Fruit fly (Drosophila melanogaster) whole organism, prepupa: ENCODE results near the gene CG33172.

Experiments used
- Blimp-1 ChIP-seq: fragments of 200-800 bp; sonication (Bioruptor generic); optimal IDR thresholded peaks from 3 replicates; lab custom pipeline; 2017; ENCODE audit warnings: missing biosample characterization, missing genetic modification characterization, mild to moderate bottlenecking, moderate library complexity, missing genetic modification reagents
- CG10631 ChIP-seq: fragments of 200-800 bp; sonication (Bioruptor generic); optimal IDR thresholded peaks from 2 replicates; lab custom pipeline; 2016; ENCODE audit warnings: missing biosample characterization, missing genetic modification characterization
- CG10669 ChIP-seq: fragments of 200-800 bp; sonication (Bioruptor generic); optimal IDR thresholded peaks from 3 replicates; lab custom pipeline; 2018; ENCODE audit warnings: missing biosample characterization, mild to moderate bottlenecking, missing genetic modification characterization, moderate library complexity
- CG11294 ChIP-seq: fragments of 200-800 bp; sonication (Bioruptor generic); IDR thresholded peaks from 2 replicates; pipeline ENCODE4 v1.3.6; 2022; ENCODE audit warnings: missing biosample characterization, missing genetic modification characterization
- CG11762 ChIP-seq: fragments of 200-800 bp; sonication (Bioruptor generic); optimal IDR thresholded peaks from 3 replicates; lab custom pipeline; 2016; ENCODE audit warnings: missing biosample characterization, missing genetic modification characterization; ENCODE audit not compliant: insufficient read depth
- CG11902 ChIP-seq: fragments of 200-800 bp; sonication (Bioruptor generic); optimal IDR thresholded peaks from 3 replicates; lab custom pipeline; 2016; ENCODE audit warnings: missing biosample characterization, missing genetic modification characterization
- CG1621 ChIP-seq: fragments of 200-800 bp; sonication (Bioruptor generic); optimal IDR thresholded peaks from 3 replicates; lab custom pipeline; 2018; ENCODE audit warnings: missing biosample characterization, mild to moderate bottlenecking, missing genetic modification characterization
- CG3032 ChIP-seq: fragments of 200-800 bp; optimal IDR thresholded peaks from 2 replicates; lab custom pipeline; 2019; ENCODE audit warnings: missing biosample characterization, mild to moderate bottlenecking, missing genetic modification characterization, moderate library complexity
- CG31627 ChIP-seq: fragments of 200-800 bp; sonication (Bioruptor generic); optimal IDR thresholded peaks from 3 replicates; lab custom pipeline; 2016; ENCODE audit warnings: missing biosample characterization, missing genetic modification characterization
- CG32006 ChIP-seq: fragments of 200-800 bp; sonication (Bioruptor generic); optimal IDR thresholded peaks from 3 replicates; lab custom pipeline; 2017; ENCODE audit warnings: missing biosample characterization, mild to moderate bottlenecking, missing genetic modification characterization
- CG34406 ChIP-seq: fragments of 200-800 bp; sonication (Bioruptor generic); optimal IDR thresholded peaks from 3 replicates; lab custom pipeline; 2016; ENCODE audit warnings: missing biosample characterization, missing genetic modification characterization
- CG3919 ChIP-seq: fragments of 200-800 bp; sonication (Bioruptor generic); optimal IDR thresholded peaks from 3 replicates; lab custom pipeline; 2016; ENCODE audit warnings: missing biosample characterization, missing genetic modification characterization
- CG4318 ChIP-seq: fragments of 200-800 bp; sonication (Bioruptor generic); optimal IDR thresholded peaks from 3 replicates; lab custom pipeline; 2017; ENCODE audit warnings: missing biosample characterization, mild to moderate bottlenecking, missing genetic modification characterization
- CG6163 ChIP-seq: fragments of 200-800 bp; sonication (Bioruptor generic); IDR thresholded peaks from 3 replicates; pipeline ENCODE4 v1.3.6; 2022; ENCODE audit warnings: missing biosample characterization, missing genetic modification characterization
- CG6276 ChIP-seq: fragments of 200-800 bp; sonication (Bioruptor generic); optimal IDR thresholded peaks from 2 replicates; lab custom pipeline; 2017; ENCODE audit warnings: missing biosample characterization, mild to moderate bottlenecking, missing genetic modification characterization
- CG6792 ChIP-seq: fragments of 200-800 bp; sonication (Bioruptor generic); optimal IDR thresholded peaks from 3 replicates; lab custom pipeline; 2016; ENCODE audit warnings: missing biosample characterization, missing genetic modification characterization
- CG6808 ChIP-seq: fragments of 200-800 bp; sonication (Bioruptor generic); optimal IDR thresholded peaks from 3 replicates; lab custom pipeline; 2017; ENCODE audit warnings: missing biosample characterization, missing genetic modification characterization, mild to moderate bottlenecking, moderate library complexity, missing genetic modification reagents
- CG6854 ChIP-seq: fragments of 200-800 bp; sonication (Bioruptor generic); optimal IDR thresholded peaks from 2 replicates; lab custom pipeline; 2017; ENCODE audit warnings: missing biosample characterization, mild to moderate bottlenecking, missing genetic modification characterization
- CG7368 ChIP-seq: fragments of 200-800 bp; sonication (Bioruptor generic); optimal IDR thresholded peaks from 3 replicates; lab custom pipeline; 2016; ENCODE audit warnings: missing biosample characterization, missing genetic modification characterization
- CG8119 ChIP-seq: fragments of 200-800 bp; sonication (Bioruptor generic); IDR thresholded peaks from 3 replicates; pipeline ENCODE4 v1.3.6; 2022; ENCODE audit warnings: missing biosample characterization, missing genetic modification characterization
- CG8632 ChIP-seq: fragments of 200-800 bp; sonication (Bioruptor generic); optimal IDR thresholded peaks from 3 replicates; lab custom pipeline; 2016; ENCODE audit warnings: missing biosample characterization, missing genetic modification characterization
- Eip78C ChIP-seq: fragments of 200-800 bp; sonication (Bioruptor generic); peaks from one replicate; lab custom pipeline; 2016; ENCODE audit warnings: missing biosample characterization, missing genetic modification characterization
- Ets21C ChIP-seq: fragments of 200-800 bp; sonication (Bioruptor generic); optimal IDR thresholded peaks from 3 replicates; lab custom pipeline; 2016; ENCODE audit warnings: missing biosample characterization, missing genetic modification characterization
- Ets96B ChIP-seq: fragments of 200-800 bp; optimal IDR thresholded peaks from 2 replicates; lab custom pipeline; 2019; ENCODE audit warnings: missing biosample characterization, mild to moderate bottlenecking, missing genetic modification characterization, moderate library complexity
- Gug ChIP-seq: fragments of 200-800 bp; sonication (Bioruptor generic); IDR thresholded peaks from 2 replicates; pipeline ENCODE4 v1.3.6; 2022; ENCODE audit warnings: missing biosample characterization, missing genetic modification characterization
- Hr38 ChIP-seq: sonication (Bioruptor generic); optimal IDR thresholded peaks from 2 replicates; lab custom pipeline; 2016; ENCODE audit warnings: missing biosample characterization, missing genetic modification characterization
- Hr39 ChIP-seq: fragments of 200-800 bp; sonication (Bioruptor generic); optimal IDR thresholded peaks from 2 replicates; lab custom pipeline; 2016; ENCODE audit warnings: missing biosample characterization, missing genetic modification characterization
- Hr4 ChIP-seq: fragments of 200-800 bp; sonication (Bioruptor generic); optimal IDR thresholded peaks from 3 replicates; lab custom pipeline; 2016; ENCODE audit warnings: missing biosample characterization, missing genetic modification characterization
- Lpt ChIP-seq: fragments of 200-800 bp; sonication (Bioruptor generic); optimal IDR thresholded peaks from 3 replicates; lab custom pipeline; 2016; ENCODE audit warnings: missing biosample characterization, missing genetic modification characterization
- Met ChIP-seq: fragments of 200-800 bp; sonication (Bioruptor generic); optimal IDR thresholded peaks from 3 replicates; lab custom pipeline; 2016; ENCODE audit warnings: missing biosample characterization, missing genetic modification characterization
- OdsH ChIP-seq: fragments of 200-800 bp; sonication (Bioruptor generic); optimal IDR thresholded peaks from 3 replicates; lab custom pipeline; 2016; ENCODE audit warnings: missing biosample characterization, missing genetic modification characterization
- Smox ChIP-seq: fragments of 200-800 bp; sonication (Bioruptor generic); optimal IDR thresholded peaks from 3 replicates; lab custom pipeline; 2016; ENCODE audit warnings: missing biosample characterization, missing genetic modification characterization
- Sox102F ChIP-seq: fragments of 200-800 bp; sonication (Bioruptor generic); optimal IDR thresholded peaks from 2 replicates; lab custom pipeline; 2016; ENCODE audit warnings: missing biosample characterization, mild to moderate bottlenecking, missing genetic modification characterization
- Sox14 ChIP-seq: fragments of 200-800 bp; sonication (Bioruptor generic); optimal IDR thresholded peaks from 3 replicates; lab custom pipeline; 2016; ENCODE audit warnings: missing biosample characterization, missing genetic modification characterization
- Sox15 ChIP-seq: fragments of 200-800 bp; sonication (Bioruptor generic); optimal IDR thresholded peaks from 3 replicates; lab custom pipeline; 2016; ENCODE audit warnings: missing biosample characterization, missing genetic modification characterization
- achi ChIP-seq: fragments of 200-800 bp; sonication (Bioruptor generic); optimal IDR thresholded peaks from 3 replicates; lab custom pipeline; 2016; ENCODE audit warnings: missing biosample characterization, missing genetic modification characterization
- cyc ChIP-seq: fragments of 200-800 bp; sonication (Bioruptor generic); optimal IDR thresholded peaks from 3 replicates; lab custom pipeline; 2016; ENCODE audit warnings: missing biosample characterization, missing genetic modification characterization
- dsx ChIP-seq: fragments of 200-800 bp; optimal IDR thresholded peaks from 3 replicates; lab custom pipeline; 2019; ENCODE audit warnings: missing biosample characterization, mild to moderate bottlenecking, missing genetic modification characterization, moderate library complexity; ENCODE audit not compliant: poor library complexity, severe bottlenecking
- eg ChIP-seq: fragments of 200-800 bp; sonication (Bioruptor generic); IDR thresholded peaks from 3 replicates; pipeline ENCODE4 v1.3.6; 2022; ENCODE audit warnings: missing biosample characterization, missing genetic modification characterization
- esn ChIP-seq: fragments of 200-800 bp; sonication (Bioruptor generic); optimal IDR thresholded peaks from 2 replicates; lab custom pipeline; 2016; ENCODE audit warnings: missing biosample characterization, mild to moderate bottlenecking, missing genetic modification characterization, moderate library complexity
- fd59A ChIP-seq: fragments of 200-800 bp; sonication (Bioruptor generic); optimal IDR thresholded peaks from 2 replicates; lab custom pipeline; 2017; ENCODE audit warnings: missing biosample characterization, mild to moderate bottlenecking, missing genetic modification characterization, missing genetic modification reagents
- fd85E ChIP-seq: fragments of 200-800 bp; sonication (Bioruptor generic); optimal IDR thresholded peaks from 3 replicates; lab custom pipeline; 2016; ENCODE audit warnings: missing biosample characterization, missing genetic modification characterization
- fkh ChIP-seq: fragments of 200-800 bp; sonication (Bioruptor generic); optimal IDR thresholded peaks from 3 replicates; lab custom pipeline; 2017; ENCODE audit warnings: missing biosample characterization, mild to moderate bottlenecking, missing genetic modification characterization, moderate library complexity
- lz ChIP-seq: fragments of 200-800 bp; sonication (Bioruptor generic); optimal IDR thresholded peaks from 3 replicates; lab custom pipeline; 2016; ENCODE audit warnings: missing biosample characterization, missing genetic modification characterization
- pdm3 ChIP-seq: fragments of 200-800 bp; sonication (Bioruptor generic); optimal IDR thresholded peaks from 3 replicates; lab custom pipeline; 2016; ENCODE audit warnings: missing biosample characterization, missing genetic modification characterization
- salr ChIP-seq, 2 experiments: fragments of 200-800 bp; sonication (Bioruptor generic); optimal IDR thresholded peaks; 3 replicates each; lab custom pipeline; 2016 to 2018; ENCODE audit warnings: missing biosample characterization in 2 of 2, missing genetic modification characterization in 2 of 2, mild to moderate bottlenecking in 1 of 2
- ss ChIP-seq, 2 experiments: fragments of 200-800 bp; sonication (Bioruptor generic); optimal IDR thresholded peaks; 2 replicates in 1 of 2; 3 replicates in 1 of 2; lab custom pipeline; 2017 to 2018; ENCODE audit warnings: mild to moderate bottlenecking in 2 of 2, missing biosample characterization in 2 of 2, missing genetic modification characterization in 2 of 2, moderate library complexity in 1 of 2
- svp ChIP-seq: fragments of 200-800 bp; sonication (Bioruptor generic); peaks from one replicate; lab custom pipeline; 2016; ENCODE audit warnings: missing biosample characterization, missing genetic modification characterization
- topi ChIP-seq: fragments of 200-800 bp; sonication (Bioruptor generic); optimal IDR thresholded peaks from 3 replicates; lab custom pipeline; 2016; ENCODE audit warnings: missing biosample characterization, missing genetic modification characterization
- vri ChIP-seq: fragments of 200-800 bp; sonication (Bioruptor generic); optimal IDR thresholded peaks from 3 replicates; lab custom pipeline; 2016; ENCODE audit warnings: missing biosample characterization, mild to moderate bottlenecking, missing genetic modification characterization

The CG33172 gene

dm6 chrX:15733995-15734394 lies 35.5 kb upstream of the CG33172 start, which contains the start of the genes CG12379 and MagR:
Gene CG12379, minus strand, starts transcription at chrX:15733996.
Gene MagR, plus strand, starts transcription at chrX:15734270.
- TF ChIP-seq Smox (peak; percentile 36), CG32006 (peak; percentile 29), Eip78C (GFP tag; lab: Kevin White, UChicago) (peak; percentile 77), topi (GFP tag; lab: Kevin White, UChicago) (peak; percentile 63), Sox102F (GFP tag; lab: Kevin White, UChicago) (no peak), CG6163 (GFP tag; lab: Robert Waterston, UW) (no peak), dsx (no peak), CG11902 (GFP tag; lab: Kevin White, UChicago) (peak; percentile 27), CG34406 (GFP tag; lab: Kevin White, UChicago) (no peak), CG6808 (GFP tag; lab: Kevin White, UChicago) (no peak), Sox14 (GFP tag; lab: Kevin White, UChicago) (peak; percentile 18), Hr4 (peak; percentile 25), CG6276 (GFP tag; lab: Kevin White, UChicago) (no peak), CG7368 (GFP tag; lab: Kevin White, UChicago) (no peak), fd85E (GFP tag; lab: Kevin White, UChicago) (no peak), CG31627 (peak; percentile 69), lz (GFP tag; lab: Kevin White, UChicago) (peak; percentile 70), vri (GFP tag; lab: Kevin White, UChicago) (no peak), Ets21C (GFP tag; lab: Kevin White, UChicago) (peak; percentile 45), CG3919 (GFP tag; lab: Kevin White, UChicago) (no peak), OdsH (GFP tag; lab: Kevin White, UChicago) (peak; percentile 37), Met (GFP tag; lab: Kevin White, UChicago) (peak; percentile 64), ss (GFP tag; optimal IDR thresholded peaks at IDR 0.05; lab: Kevin White, UChicago) (no peak), Sox15 (GFP tag; lab: Kevin White, UChicago) (peak; percentile 8), Gug (GFP tag; lab: Robert Waterston, UW) (peak; percentile 58), Ets96B (tag; lab: Kevin White, UChicago) (peak; percentile 41), CG11762 (no peak), achi (GFP tag; lab: Kevin White, UChicago) (peak; percentile 50), CG10669 (GFP tag; lab: Kevin White, UChicago) (no peak), cyc (GFP tag; lab: Kevin White, UChicago) (peak; percentile 64), CG10631 (peak; percentile 32), CG6792 (GFP tag; lab: Kevin White, UChicago) (no peak), CG4318 (GFP tag; lab: Kevin White, UChicago) (no peak), CG6854 (no peak), CG1621 (tag; lab: Kevin White, UChicago) (no peak), pdm3 (GFP tag; lab: Kevin White, UChicago) (peak; percentile 57), Lpt (no peak), CG8632 (GFP tag; lab: Kevin White, UChicago) (no peak), salr (GFP tag; optimal IDR thresholded peaks at IDR 0.05; lab: Kevin White, UChicago) (no peak), Blimp-1 (GFP tag; lab: Kevin White, UChicago) (no peak), svp (GFP tag; lab: Kevin White, UChicago) (peak; percentile 84), Hr38 (no peak), Hr39 (GFP tag; lab: Kevin White, UChicago) (peak; percentile 66), esn (peak; percentile 66), CG11294 (no peak), CG3032 (tag; lab: Kevin White, UChicago) (peak; percentile 62), fd59A (GFP tag; lab: Kevin White, UChicago) (peak; percentile 33), CG8119 (GFP tag; lab: Robert Waterston, UW) (0 out of 3 replicates have a peak, but pooled peaks have one; percentile 12), fkh (GFP tag; lab: Kevin White, UChicago) (no peak), eg (GFP tag; lab: Robert Waterston, UW) (0 out of 3 replicates have a peak, but pooled peaks have one; percentile 33)
